Worm (Caenorhabditis elegans) whole organism, early embryonic: ENCODE data around the gene srh-100.

Experiments
- B0310.2 ChIP-seq: sonication (generic microtip); optimal IDR thresholded peaks from 2 replicates; lab custom pipeline; 2016; ENCODE audit warnings: mild to moderate bottlenecking, missing genetic modification characterization, missing compliant biosample characterization
- F13C5.2 ChIP-seq: sonication (generic microtip); optimal IDR thresholded peaks from 2 replicates; lab custom pipeline; 2017; ENCODE audit warnings: mild to moderate bottlenecking, missing genetic modification characterization, inconsistent platforms, missing compliant biosample characterization
- aly-1 ChIP-seq: sonication (generic microtip); optimal IDR thresholded peaks from 2 replicates; lab custom pipeline; 2016; ENCODE audit warnings: missing genetic modification characterization, missing compliant biosample characterization
- ama-1 ChIP-seq: fragments of 150-350 bp; optimal IDR thresholded peaks from 2 replicates; lab custom pipeline; 2014
- ceh-13 ChIP-seq: fragments of 200-800 bp; sonication (Bioruptor generic); optimal IDR thresholded peaks from 2 replicates; lab custom pipeline; 2018; ENCODE audit warnings: mild to moderate bottlenecking, missing genetic modification characterization, missing compliant biosample characterization
- ceh-36 ChIP-seq: sonication (generic microtip); optimal IDR thresholded peaks from 2 replicates; lab custom pipeline; 2016; ENCODE audit warnings: missing genetic modification characterization, inconsistent platforms, missing compliant biosample characterization
- ets-7 ChIP-seq: sonication (generic microtip); optimal IDR thresholded peaks from 2 replicates; lab custom pipeline; 2016; ENCODE audit warnings: missing genotype, missing genetic modification characterization, missing compliant biosample characterization
- flt-1 ChIP-seq: fragments of 200-800 bp; sonication (Bioruptor generic); IDR thresholded peaks from 2 replicates; pipeline ENCODE4 v1.3.6; 2022; ENCODE audit warnings: missing genetic modification characterization, missing compliant biosample characterization
- hmbx-1 ChIP-seq: sonication (generic microtip); optimal IDR thresholded peaks from 2 replicates; lab custom pipeline; 2016; ENCODE audit warnings: mild to moderate bottlenecking, missing genetic modification characterization, missing compliant biosample characterization
- hmg-4 ChIP-seq: fragments of 200-800 bp; sonication (Bioruptor generic); optimal IDR thresholded peaks from 2 replicates; lab custom pipeline; 2018; ENCODE audit warnings: mild to moderate bottlenecking, missing genetic modification characterization, missing compliant biosample characterization
- hnd-1 ChIP-seq: sonication (generic microtip); optimal IDR thresholded peaks from 2 replicates; lab custom pipeline; 2016; ENCODE audit warnings: missing genetic modification characterization, missing compliant biosample characterization
- pes-1 ChIP-seq: fragments of 200-800 bp; sonication (Bioruptor generic); IDR thresholded peaks from 2 replicates; pipeline ENCODE4 v1.3.6; 2022; ENCODE audit warnings: missing genetic modification reagents, missing genetic modification characterization, missing compliant biosample characterization
- scrt-1 ChIP-seq: fragments of 200-800 bp; sonication (Bioruptor generic); IDR thresholded peaks from 2 replicates; pipeline ENCODE4 v1.3.6; 2022; ENCODE audit warnings: missing genetic modification characterization, missing compliant biosample characterization
- sea-1 ChIP-seq: fragments of 200-800 bp; sonication (Bioruptor generic); conservative IDR thresholded peaks from 2 replicates; pipeline ENCODE4 v1.3.6; 2022; ENCODE audit warnings: missing genetic modification characterization, missing compliant biosample characterization
- tbx-11 ChIP-seq: fragments of 200-800 bp; sonication (Bioruptor generic); IDR thresholded peaks from 2 replicates; pipeline ENCODE4 v1.3.6; 2022; ENCODE audit warnings: missing genetic modification characterization, missing compliant biosample characterization
- tbx-37 ChIP-seq: fragments of 200-800 bp; sonication (Bioruptor generic); conservative IDR thresholded peaks from 2 replicates; pipeline ENCODE4 v1.3.6; 2022; ENCODE audit warnings: missing genetic modification reagents, missing genetic modification characterization, missing compliant biosample characterization
- tra-4 ChIP-seq: sonication (generic microtip); optimal IDR thresholded peaks from 2 replicates; lab custom pipeline; 2017; ENCODE audit warnings: missing genetic modification characterization, missing compliant biosample characterization

Gene srh-100

DNA sequence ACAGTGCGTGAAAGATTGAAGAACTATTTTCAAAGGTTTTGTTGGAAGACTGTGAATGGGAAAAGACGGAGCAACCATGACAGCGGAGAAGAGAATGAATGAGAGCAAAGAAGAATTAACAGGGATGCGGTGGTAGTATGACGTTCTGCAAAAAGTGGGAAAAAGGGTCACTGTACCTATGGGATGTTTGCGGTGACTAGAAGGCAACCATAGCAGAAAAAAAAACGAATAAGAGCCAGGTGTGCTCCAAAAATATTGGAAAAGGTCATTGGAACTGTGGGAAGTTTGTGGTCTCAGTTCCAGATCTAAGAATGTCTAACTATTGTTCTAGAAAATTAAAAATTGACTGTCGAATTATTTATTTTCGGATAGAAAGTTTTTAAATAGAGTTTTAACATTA lies 34.2 kb upstream of the srh-100 start, which contains the start of gene fbxb-90:
fbxb-90 (minus strand) TSS at position 101 of the 400 bp plus-strand sequence.
- no peak for TF ChIP-seq aly-1
- no peak for TF ChIP-seq hmbx-1 (tag; lab: Kevin White, UChicago)
- no peak for TF ChIP-seq flt-1 (GFP tag; lab: Robert Waterston, UW)
- TF ChIP-seq hnd-1 (tag; lab: Kevin White, UChicago): no peak
- TF ChIP-seq ceh-36: no peak
- TF ChIP-seq tbx-11 (GFP tag; lab: Robert Waterston, UW): no peak
- TF ChIP-seq ceh-13 (GFP tag; lab: Kevin White, UChicago): no peak
- TF ChIP-seq B0310.2 (tag; lab: Kevin White, UChicago): no peak
- no peak for TF ChIP-seq tra-4 (tag; lab: Kevin White, UChicago)

DNA sequence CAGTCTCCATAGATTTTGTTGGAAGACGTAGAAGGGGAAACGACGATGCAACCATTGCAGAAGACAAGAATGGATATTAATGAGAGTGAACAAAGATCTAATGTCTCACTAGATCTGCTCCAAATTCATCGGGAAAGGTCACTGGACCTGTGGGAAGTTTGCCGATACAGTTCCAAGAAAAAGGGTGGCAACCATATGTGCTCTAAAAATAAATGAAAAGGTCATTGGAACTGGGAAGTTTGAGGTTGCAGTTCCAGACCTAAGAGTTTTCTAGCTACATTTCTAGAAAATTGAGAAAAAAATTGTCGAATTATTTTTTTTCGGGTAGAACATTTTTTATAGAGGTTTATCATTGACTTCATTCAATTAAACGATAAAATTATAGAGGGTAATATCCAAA lies 32.9 kb upstream of the srh-100 start, which contains the start of gene fbxb-92:
fbxb-92 (minus strand) TSS at position 101 of the 400 bp plus-strand sequence.
- TF ChIP-seq ceh-36: no peak
- no peak for TF ChIP-seq sea-1 (GFP tag; lab: Robert Waterston, UW)
- no peak for TF ChIP-seq B0310.2 (tag; lab: Kevin White, UChicago)
- TF ChIP-seq flt-1 (GFP tag; lab: Robert Waterston, UW): no peak

DNA sequence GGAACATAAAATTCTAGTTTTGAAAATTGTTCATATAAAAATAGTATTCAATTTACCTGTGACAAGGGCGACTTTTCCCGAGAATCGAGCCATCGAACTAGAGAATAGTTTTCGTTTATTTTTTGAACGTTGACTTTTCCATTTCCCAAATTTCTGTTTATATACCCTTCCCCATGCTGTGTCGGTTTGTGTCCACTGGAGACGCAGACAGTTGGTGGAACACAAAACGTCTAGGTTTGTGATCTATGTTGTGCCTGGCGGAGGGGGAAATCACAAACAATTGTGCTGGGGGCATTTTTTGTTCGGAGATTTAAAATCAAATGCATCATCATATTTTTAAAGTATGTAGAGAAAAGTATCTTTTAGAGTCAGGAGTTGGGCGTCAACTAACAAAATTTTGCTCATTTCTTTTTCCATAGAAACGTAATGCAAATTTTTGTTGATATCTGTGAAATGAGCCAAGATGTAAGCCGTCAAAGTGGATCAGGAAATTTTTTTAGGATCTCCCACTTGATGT lies 29.2 kb upstream of the srh-100 start, which contains the start of gene nta-1:
nta-1 (minus strand) TSS at position 131 of the 517 bp plus-strand sequence.
- no peak for TF ChIP-seq scrt-1 (GFP tag; lab: Robert Waterston, UW)
- TF ChIP-seq hnd-1 (tag; lab: Kevin White, UChicago): no peak

DNA sequence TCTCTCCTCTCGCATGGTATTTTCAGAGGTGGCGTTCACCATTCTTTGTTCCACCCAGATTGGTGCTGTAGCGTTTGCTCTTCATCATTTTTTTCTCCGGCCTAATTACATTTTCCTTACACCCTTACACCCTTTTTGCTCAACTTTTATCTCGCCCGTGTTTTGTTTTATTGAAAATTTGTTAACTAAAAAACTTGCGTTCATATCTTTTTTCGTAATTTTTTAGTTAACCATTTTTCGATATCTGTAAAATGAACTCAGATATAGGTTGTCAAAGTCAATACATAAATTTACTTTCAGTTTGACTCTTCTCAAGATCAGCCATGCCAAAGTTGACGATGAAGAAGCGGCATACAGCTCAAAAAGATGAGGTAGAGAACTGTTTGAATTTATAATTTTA lies 27.1 kb upstream of the srh-100 start, which contains the start of gene F12E12.1:
F12E12.1 (plus strand) TSS at position 301 of the 400 bp plus-strand sequence.
- TF ChIP-seq ama-1 (lab: Kevin White, UChicago) (no peak), pes-1 (GFP tag; lab: Robert Waterston, UW) (no peak), tbx-11 (GFP tag; lab: Robert Waterston, UW) (no peak), sea-1 (GFP tag; lab: Robert Waterston, UW) (no peak)

DNA sequence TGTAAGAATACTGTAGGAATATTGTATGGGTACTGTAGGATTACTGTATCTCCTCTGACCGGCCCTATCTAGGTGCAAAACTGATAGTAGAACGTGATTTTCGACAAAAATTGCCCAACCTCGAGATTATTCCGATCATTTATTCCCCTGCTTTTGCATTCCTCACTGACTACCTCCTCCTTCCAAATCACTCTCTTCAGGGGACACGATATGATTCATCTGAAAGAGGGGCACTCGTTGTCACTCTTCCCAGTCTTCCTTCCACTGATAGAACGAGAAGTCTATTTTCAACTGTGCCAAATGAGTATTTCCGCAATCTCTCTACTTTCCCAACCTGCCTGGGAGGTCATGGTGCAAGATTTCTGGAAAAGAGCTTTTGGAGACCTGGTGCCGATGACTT lies 25.2 kb upstream of the srh-100 start, which contains the start of gene F12E12.2:
F12E12.2 (plus strand) TSS at position 301 of the 400 bp plus-strand sequence.
- TF ChIP-seq tra-4 (tag; lab: Kevin White, UChicago) (no peak), hnd-1 (tag; lab: Kevin White, UChicago) (no peak), ceh-36 (no peak), hmg-4 (GFP tag; lab: Kevin White, UChicago) (no peak), scrt-1 (GFP tag; lab: Robert Waterston, UW) (no peak), tbx-37 (GFP tag; lab: Robert Waterston, UW) (no peak), pes-1 (GFP tag; lab: Robert Waterston, UW) (no peak), B0310.2 (tag; lab: Kevin White, UChicago) (no peak), ceh-13 (GFP tag; lab: Kevin White, UChicago) (no peak), sea-1 (GFP tag; lab: Robert Waterston, UW) (no peak), aly-1 (no peak), hmbx-1 (tag; lab: Kevin White, UChicago) (no peak), F13C5.2 (tag; lab: Kevin White, UChicago) (no peak), ets-7 (tag; lab: Kevin White, UChicago) (no peak), flt-1 (GFP tag; lab: Robert Waterston, UW) (no peak)

DNA sequence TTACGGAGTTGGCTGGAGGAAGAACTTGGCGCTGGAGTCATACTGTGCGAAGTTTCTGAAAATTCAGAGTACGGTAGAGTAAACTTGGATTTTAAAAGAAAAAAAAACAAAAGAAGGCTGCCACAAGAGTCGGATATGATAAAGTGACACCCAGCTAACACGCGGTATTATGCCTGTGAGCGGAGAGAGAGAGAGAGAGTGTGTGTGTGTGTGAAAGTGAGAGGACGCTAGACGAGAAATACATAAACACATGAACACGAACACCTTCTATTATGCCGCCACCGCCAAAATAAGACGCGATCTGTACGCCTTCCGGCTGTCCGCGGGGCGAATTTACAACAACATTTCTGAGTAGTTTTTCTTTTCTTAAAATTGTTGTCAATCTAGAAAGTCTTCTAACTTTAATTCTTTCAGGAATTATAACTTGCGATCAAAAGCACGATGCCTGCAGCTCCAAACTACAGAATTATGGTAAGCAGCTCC lies 22.4 kb upstream of the srh-100 start, which contains the start of gene F12E12.6:
F12E12.6 (minus strand) TSS at position 51 of the 483 bp plus-strand sequence.
- no peak for TF ChIP-seq hnd-1 (tag; lab: Kevin White, UChicago)
- no peak for TF ChIP-seq scrt-1 (GFP tag; lab: Robert Waterston, UW)
- no peak for TF ChIP-seq tra-4 (tag; lab: Kevin White, UChicago)
- no peak for TF ChIP-seq hmbx-1 (tag; lab: Kevin White, UChicago)
- no peak for TF ChIP-seq F13C5.2 (tag; lab: Kevin White, UChicago)
- no peak for TF ChIP-seq tbx-11 (GFP tag; lab: Robert Waterston, UW)
- no peak for TF ChIP-seq ceh-36

DNA sequence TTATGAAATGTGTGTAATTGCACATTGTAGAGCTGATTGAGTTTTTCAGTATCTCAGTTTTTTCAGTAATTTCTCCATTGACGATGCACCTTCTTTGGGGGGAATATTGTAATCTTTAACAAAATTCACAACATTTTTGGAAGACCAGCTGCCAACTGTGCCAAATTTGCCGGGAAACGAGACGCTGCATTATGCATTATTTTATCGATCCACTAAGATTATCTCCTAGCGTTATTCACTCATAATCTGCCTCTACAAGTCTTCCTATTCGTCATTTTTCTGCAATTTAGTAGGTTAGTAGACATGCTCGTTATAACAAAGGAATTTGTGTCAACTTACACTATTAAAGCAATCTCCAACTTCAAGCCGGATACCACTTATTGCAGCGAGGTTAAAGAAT lies 17.2 kb upstream of the srh-100 start, which contains the start of the genes sdz-12 and bath-31:
sdz-12 (minus strand) TSS at position 101 of the 400 bp plus-strand sequence.
bath-31 (plus strand) TSS at position 251 of the 400 bp plus-strand sequence.
- TF ChIP-seq scrt-1 (GFP tag; lab: Robert Waterston, UW) (no peak), hnd-1 (tag; lab: Kevin White, UChicago) (no peak), sea-1 (GFP tag; lab: Robert Waterston, UW) (no peak), ama-1 (lab: Kevin White, UChicago) (no peak), tra-4 (tag; lab: Kevin White, UChicago) (no peak), tbx-11 (GFP tag; lab: Robert Waterston, UW) (no peak), ceh-13 (GFP tag; lab: Kevin White, UChicago) (no peak), hmg-4 (GFP tag; lab: Kevin White, UChicago) (no peak), F13C5.2 (tag; lab: Kevin White, UChicago) (no peak), ets-7 (tag; lab: Kevin White, UChicago) (no peak), ceh-36 (no peak), B0310.2 (tag; lab: Kevin White, UChicago) (no peak), pes-1 (GFP tag; lab: Robert Waterston, UW) (no peak), hmbx-1 (tag; lab: Kevin White, UChicago) (no peak), tbx-37 (GFP tag; lab: Robert Waterston, UW) (no peak), flt-1 (GFP tag; lab: Robert Waterston, UW) (no peak), aly-1 (no peak)
